Fruit fly (Drosophila melanogaster) whole organism, embryonic: Measurements from ENCODE around the gene CG15337.

Experiments used
- Atf6 ChIP-seq: fragments of 200-800 bp; sonication (Bioruptor generic); IDR thresholded peaks from 2 replicates; pipeline ENCODE4 v1.3.6; 2022; ENCODE audit warnings: missing biosample characterization, missing genetic modification characterization
- CG4282 ChIP-seq: fragments of 200-800 bp; sonication (Bioruptor generic); optimal IDR thresholded peaks from 2 replicates; lab custom pipeline; 2016; ENCODE audit warnings: missing biosample characterization, missing genetic modification characterization
- CG8281 ChIP-seq: fragments of 200-800 bp; sonication (Bioruptor generic); optimal IDR thresholded peaks from 2 replicates; lab custom pipeline; 2018; ENCODE audit warnings: missing biosample characterization, mild to moderate bottlenecking, missing genetic modification characterization, moderate library complexity
- eyg ChIP-seq: fragments of 200-800 bp; sonication (Bioruptor generic); optimal IDR thresholded peaks from 3 replicates; lab custom pipeline; 2016; ENCODE audit warnings: missing biosample characterization, missing genetic modification characterization
- fu2 ChIP-seq: fragments of 200-800 bp; sonication (Bioruptor generic); optimal IDR thresholded peaks from 2 replicates; lab custom pipeline; 2016; ENCODE audit warnings: missing biosample characterization, missing genetic modification characterization
- insv ChIP-seq, 2 experiments: fragments of 200-800 bp; sonication (Bioruptor generic); optimal IDR thresholded peaks; 3 replicates each; lab custom pipeline; 2016 to 2018; ENCODE audit warnings: missing biosample characterization in 2 of 2, missing genetic modification characterization in 2 of 2
- usp ChIP-seq: fragments of >200 bp; optimal IDR thresholded peaks from 2 replicates; lab custom pipeline; 2017; ENCODE audit warnings: missing biosample characterization, missing genetic modification characterization
- vnd ChIP-seq: fragments of 200-800 bp; sonication (Bioruptor generic); IDR thresholded peaks from 3 replicates; pipeline ENCODE4 v1.3.6; 2022; ENCODE audit warnings: missing biosample characterization, missing genetic modification characterization; ENCODE audit not compliant: partially characterized antibody
- z ChIP-seq: fragments of 200-800 bp; sonication (Bioruptor generic); IDR thresholded peaks from 3 replicates; pipeline ENCODE4 v1.3.6; 2022; ENCODE audit warnings: missing biosample characterization, missing genetic modification characterization

DNA sequence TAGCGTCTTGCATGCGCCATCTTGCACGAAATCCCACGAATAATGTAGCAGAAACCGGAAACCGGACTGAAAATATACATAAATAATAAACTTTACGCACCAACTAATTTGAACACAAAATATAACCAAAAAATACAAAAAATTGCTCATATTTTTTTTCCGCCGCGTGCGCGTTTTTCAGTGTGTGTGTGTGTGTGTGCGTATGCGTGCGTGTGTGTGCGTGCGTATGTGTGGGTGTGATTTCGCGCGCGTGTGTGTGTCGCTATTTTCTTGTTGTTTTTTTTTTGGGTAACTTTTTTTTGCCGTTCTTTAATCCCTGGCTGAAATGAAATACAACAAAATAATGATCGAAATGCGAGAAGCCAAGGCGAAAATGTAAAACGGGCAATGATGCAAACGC, 19.1 kb downstream of the CG15337 start:
- no peak for TF ChIP-seq CG8281 (tag; lab: Kevin White, UChicago)
- no peak for TF ChIP-seq eyg (GFP tag; lab: Kevin White, UChicago)
- no peak for TF ChIP-seq CG4282 (GFP tag; lab: Kevin White, UChicago)
- TF ChIP-seq Atf6 (GFP tag; lab: Robert Waterston, UW), result no peak
- no peak for TF ChIP-seq fu2
- TF ChIP-seq z, result no peak
- TF ChIP-seq vnd, result no peak
- TF ChIP-seq insv (GFP tag; optimal IDR thresholded peaks at IDR 0.05; lab: Kevin White, UChicago), result no peak
- no peak for TF ChIP-seq usp
